Worm (Caenorhabditis elegans) whole organism, young adult: ENCODE data around the gene ppm-1.D.

ENCODE experiments used
- B0261.1 ChIP-seq: sonication (generic microtip); optimal IDR thresholded peaks from 2 replicates; lab custom pipeline; 2016; ENCODE audit warnings: mild to moderate bottlenecking, missing genetic modification characterization, moderate library complexity, missing compliant biosample characterization
- Y53F4B.3 ChIP-seq: fragments of 200-800 bp; sonication (Bioruptor generic); IDR thresholded peaks from 2 replicates; pipeline ENCODE4 v1.3.6; 2022; ENCODE audit warnings: missing genetic modification reagents, missing genetic modification characterization, missing compliant biosample characterization
- ama-1 ChIP-seq, 3 experiments: fragments of 150-350 bp in 1 of 3; sonication (generic microtip) in 2 of 3; optimal IDR thresholded peaks; 2 replicates each; lab custom pipeline; 2014 to 2018; ENCODE audit warnings: missing biosample characterization in 2 of 3, missing genetic modification characterization in 2 of 3, missing genetic modification reagents in 2 of 3
- atf-7 ChIP-seq: sonication (generic microtip); optimal IDR thresholded peaks from 2 replicates; lab custom pipeline; 2017; ENCODE audit warnings: mild to moderate bottlenecking, missing genetic modification characterization, missing compliant biosample characterization
- cebp-2 ChIP-seq: fragments of 200-800 bp; sonication (Bioruptor generic); IDR thresholded peaks from 2 replicates; pipeline ENCODE4 v1.3.6; 2022; ENCODE audit warnings: missing genetic modification characterization, missing compliant biosample characterization
- dox-1 ChIP-seq: fragments of 200-800 bp; sonication (Bioruptor generic); IDR thresholded peaks from 2 replicates; pipeline ENCODE4 v1.3.6; 2022; ENCODE audit warnings: missing genetic modification reagents, missing genetic modification characterization, missing compliant biosample characterization
- hmg-20 ChIP-seq: fragments of 200-800 bp; sonication (Bioruptor generic); IDR thresholded peaks from 2 replicates; pipeline ENCODE4 v1.3.6; 2022; ENCODE audit warnings: missing genetic modification reagents, missing genetic modification characterization, missing compliant biosample characterization
- madf-3 ChIP-seq: fragments of 200-800 bp; sonication (Bioruptor generic); IDR thresholded peaks from 2 replicates; pipeline ENCODE4 v1.3.6; 2022; ENCODE audit warnings: missing genetic modification reagents, missing genetic modification characterization, missing compliant biosample characterization
- madf-6 ChIP-seq: fragments of 200-800 bp; sonication (Bioruptor generic); IDR thresholded peaks from 2 replicates; pipeline ENCODE4 v1.3.6; 2022; ENCODE audit warnings: missing genetic modification reagents, missing genetic modification characterization, missing compliant biosample characterization
- pha-4 ChIP-seq: fragments of 150-350 bp; sonication (generic microtip); optimal IDR thresholded peaks from 2 replicates; lab custom pipeline; 2014; ENCODE audit warnings: missing biosample characterization, missing genetic modification reagents, missing genetic modification characterization
- snpc-4 ChIP-seq, 5 experiments: fragments of 150-350 bp in 1 of 5; sonication (generic microtip) in 4 of 5; optimal IDR thresholded peaks; 2 replicates each; lab custom pipeline; 2014 to 2018; ENCODE audit warnings: missing genetic modification characterization in 5 of 5, missing biosample characterization in 3 of 5, antibody characterized with exemption in 2 of 5, mild to moderate bottlenecking in 2 of 5, missing compliant biosample characterization in 2 of 5, missing genotype in 2 of 5, moderate library complexity in 2 of 5, missing genetic modification reagents in 1 of 5
- unc-62 ChIP-seq: fragments of 150-350 bp; optimal IDR thresholded peaks from 2 replicates; lab custom pipeline; 2014; ENCODE audit warnings: missing biosample characterization, missing genetic modification reagents, missing genetic modification characterization
- zim-3 ChIP-seq: sonication (generic microtip); optimal IDR thresholded peaks from 2 replicates; lab custom pipeline; 2017; ENCODE audit warnings: mild to moderate bottlenecking, missing genetic modification characterization, moderate library complexity, missing compliant biosample characterization
- ztf-26 ChIP-seq: sonication (generic microtip); optimal IDR thresholded peaks from 2 replicates; lab custom pipeline; 2017; ENCODE audit warnings: missing genetic modification characterization, missing compliant biosample characterization

- TF ChIP-seq Y53F4B.3 (GFP tag; lab: Robert Waterston, UW): no peak
- no peak for TF ChIP-seq snpc-4 (GFP tag; optimal IDR thresholded peaks at IDR 0.05; lab: Kevin White, UChicago)
- TF ChIP-seq snpc-4 (tag; optimal IDR thresholded peaks at IDR 0.05; lab: Kevin White, UChicago): no peak
- no peak for TF ChIP-seq atf-7 (tag; lab: Kevin White, UChicago)
- no peak for TF ChIP-seq dox-1 (GFP tag; lab: Robert Waterston, UW)
- no peak for TF ChIP-seq pha-4
- no peak for TF ChIP-seq B0261.1
- TF ChIP-seq madf-6 (GFP tag; lab: Robert Waterston, UW): no peak
- TF ChIP-seq madf-3 (GFP tag; lab: Robert Waterston, UW): no peak
- no peak for TF ChIP-seq cebp-2 (GFP tag; lab: Robert Waterston, UW)
- no peak for TF ChIP-seq ama-1 (optimal IDR thresholded peaks at IDR 0.05; lab: Kevin White, UChicago)
- no peak for TF ChIP-seq ama-1 (GFP tag; optimal IDR thresholded peaks at IDR 0.05; lab: Kevin White, UChicago)
- TF ChIP-seq hmg-20 (GFP tag; lab: Robert Waterston, UW): no peak
- no peak for TF ChIP-seq unc-62 (GFP tag; lab: Kevin White, UChicago)
- TF ChIP-seq zim-3 (tag; lab: Kevin White, UChicago): no peak
- no peak for TF ChIP-seq ztf-26 (tag; lab: Kevin White, UChicago)
Measured at ce11 chrIII:2329336-2329735, 2.0 kb upstream of the ppm-1.D start, which contains the start of gene Y54F10BM.12.
